Worm (Caenorhabditis elegans): Measurements from ENCODE around the gene gcna-1.
A peak's percentile ranks its signal among the peaks of the same experiment; 100 is the strongest.

ce11 chrIII:5982753-5983390 lies 26.0 kb downstream of the gcna-1 start:
- TF ChIP-seq nhr-25 (tag; optimal IDR thresholded peaks at IDR 0.05) (peak; percentile 31), zag-1 (tag; optimal IDR thresholded peaks at IDR 0.05) (no peak), skn-1 (tag; optimal IDR thresholded peaks at IDR 0.05) (no peak), nhr-77 (tag; optimal IDR thresholded peaks at IDR 0.05) (no peak), unc-62 (GFP tag; optimal IDR thresholded peaks at IDR 0.05) (no peak), lsy-2 (tag; optimal IDR thresholded peaks at IDR 0.05) (no peak), sem-4 (tag; optimal IDR thresholded peaks at IDR 0.05) (no peak), nhr-129 (tag; optimal IDR thresholded peaks at IDR 0.05) (no peak), R02D3.7 (tag; optimal IDR thresholded peaks at IDR 0.05) (no peak), unc-39 (tag; optimal IDR thresholded peaks at IDR 0.05) (no peak), mdl-1 (tag; optimal IDR thresholded peaks at IDR 0.05) (no peak)
